Worm (Caenorhabditis elegans) whole organism, L2 larva: ENCODE data around the gene Y54E2A.8.

ENCODE experiments used
- C34F6.9 ChIP-seq: fragments of 150-350 bp; optimal IDR thresholded peaks from 2 replicates; lab custom pipeline; 2014; ENCODE audit warnings: missing biosample characterization, missing genetic modification characterization
- F13H6.1 ChIP-seq: sonication (generic microtip); optimal IDR thresholded peaks from 2 replicates; lab custom pipeline; 2016; ENCODE audit warnings: missing genetic modification characterization, missing compliant biosample characterization
- Y55F3AM.14 ChIP-seq: fragments of 200-800 bp; sonication (Bioruptor generic); optimal IDR thresholded peaks from 2 replicates; lab custom pipeline; 2018; ENCODE audit warnings: mild to moderate bottlenecking, missing genetic modification characterization, missing compliant biosample characterization
- ZK546.5 ChIP-seq: sonication (generic microtip); optimal IDR thresholded peaks from 2 replicates; lab custom pipeline; 2017; ENCODE audit warnings: missing biosample characterization, missing genetic modification characterization
- alr-1 ChIP-seq: fragments of 150-350 bp; optimal IDR thresholded peaks from 2 replicates; lab custom pipeline; 2014; ENCODE audit warnings: missing biosample characterization, missing genetic modification characterization
- aly-2 ChIP-seq: fragments of 150-350 bp; optimal IDR thresholded peaks from 2 replicates; lab custom pipeline; 2014; ENCODE audit warnings: missing biosample characterization, missing genetic modification characterization
- ceh-82 ChIP-seq: fragments of 150-350 bp; optimal IDR thresholded peaks from 2 replicates; lab custom pipeline; 2014; ENCODE audit warnings: missing biosample characterization, missing genetic modification characterization
- crh-2 ChIP-seq: sonication (generic microtip); optimal IDR thresholded peaks from 2 replicates; lab custom pipeline; 2017; ENCODE audit warnings: missing biosample characterization, missing genetic modification characterization
- egl-27 ChIP-seq: sonication (generic microtip); optimal IDR thresholded peaks from 3 replicates; lab custom pipeline; 2017; ENCODE audit warnings: missing biosample characterization, missing genetic modification reagents, missing genetic modification characterization
- elt-1 ChIP-seq: fragments of 150-350 bp; optimal IDR thresholded peaks from 2 replicates; lab custom pipeline; 2014; ENCODE audit warnings: missing biosample characterization, missing genetic modification characterization
- fos-1 ChIP-seq: fragments of 150-350 bp; optimal IDR thresholded peaks from 2 replicates; lab custom pipeline; 2014; ENCODE audit warnings: missing biosample characterization, missing genetic modification characterization
- gmeb-1 ChIP-seq: fragments of 150-350 bp; optimal IDR thresholded peaks from 2 replicates; lab custom pipeline; 2014; ENCODE audit warnings: missing biosample characterization, missing genetic modification characterization
- lin-11 ChIP-seq: fragments of 150-350 bp; sonication (generic microtip); optimal IDR thresholded peaks from 2 replicates; lab custom pipeline; 2014; ENCODE audit warnings: missing biosample characterization, missing genetic modification characterization, inconsistent platforms, mixed read lengths
- lin-13 ChIP-seq: fragments of 150-350 bp; optimal IDR thresholded peaks from 2 replicates; lab custom pipeline; 2014; ENCODE audit warnings: missing biosample characterization, missing genetic modification reagents, missing genetic modification characterization
- lin-39 ChIP-seq: fragments of 150-350 bp; optimal IDR thresholded peaks from 2 replicates; lab custom pipeline; 2014; ENCODE audit warnings: missing biosample characterization, missing genetic modification reagents, missing genetic modification characterization
- lsy-2 ChIP-seq, 2 experiments: fragments of 150-350 bp in 1 of 2; sonication (generic microtip) in 1 of 2; optimal IDR thresholded peaks; 2 replicates each; lab custom pipeline; 2014 to 2017; ENCODE audit warnings: missing biosample characterization in 2 of 2, missing genetic modification characterization in 2 of 2
- mab-5 ChIP-seq: fragments of 150-350 bp; optimal IDR thresholded peaks from 2 replicates; lab custom pipeline; 2014; ENCODE audit warnings: missing biosample characterization, missing genetic modification characterization
- mbf-1 ChIP-seq: sonication (generic microtip); optimal IDR thresholded peaks from 2 replicates; lab custom pipeline; 2017; ENCODE audit warnings: missing biosample characterization, missing genetic modification characterization
- mdl-1 ChIP-seq, 2 experiments: fragments of 150-350 bp in 1 of 2; sonication (generic microtip) in 1 of 2; optimal IDR thresholded peaks; 2 replicates each; lab custom pipeline; 2017; ENCODE audit warnings: missing biosample characterization in 2 of 2, missing genetic modification characterization in 2 of 2
- nhr-11 ChIP-seq: fragments of 150-350 bp; optimal IDR thresholded peaks from 2 replicates; lab custom pipeline; 2014; ENCODE audit warnings: missing biosample characterization, missing genetic modification characterization
- nhr-12 ChIP-seq: fragments of 150-350 bp; optimal IDR thresholded peaks from 2 replicates; lab custom pipeline; 2014; ENCODE audit warnings: missing biosample characterization, missing genetic modification characterization
- nhr-129 ChIP-seq: fragments of 150-350 bp; optimal IDR thresholded peaks from 2 replicates; lab custom pipeline; 2014; ENCODE audit warnings: missing biosample characterization, missing genetic modification characterization
- nhr-21 ChIP-seq: fragments of 150-350 bp; optimal IDR thresholded peaks from 2 replicates; lab custom pipeline; 2014; ENCODE audit warnings: missing biosample characterization, missing genetic modification characterization
- nhr-23 ChIP-seq: fragments of 150-350 bp; optimal IDR thresholded peaks from 2 replicates; lab custom pipeline; 2014; ENCODE audit warnings: missing biosample characterization, missing genetic modification reagents, missing genetic modification characterization
- nhr-237 ChIP-seq: fragments of 150-350 bp; optimal IDR thresholded peaks from 2 replicates; lab custom pipeline; 2014; ENCODE audit warnings: missing biosample characterization, missing genetic modification characterization
- nhr-25 ChIP-seq: fragments of 150-350 bp; sonication (generic microtip); optimal IDR thresholded peaks from 3 replicates; lab custom pipeline; 2014; ENCODE audit warnings: missing biosample characterization, missing genetic modification characterization
- nhr-6 ChIP-seq: fragments of 150-350 bp; optimal IDR thresholded peaks from 2 replicates; lab custom pipeline; 2014; ENCODE audit warnings: missing biosample characterization, missing genetic modification characterization
- nhr-77 ChIP-seq: fragments of 150-350 bp; optimal IDR thresholded peaks from 2 replicates; lab custom pipeline; 2014; ENCODE audit warnings: missing biosample characterization, missing genetic modification characterization
- sem-4 ChIP-seq: fragments of 150-350 bp; optimal IDR thresholded peaks from 2 replicates; lab custom pipeline; 2014; ENCODE audit warnings: missing biosample characterization, missing genetic modification reagents, missing genetic modification characterization
- skn-1 ChIP-seq: sonication (generic microtip); optimal IDR thresholded peaks from 2 replicates; lab custom pipeline; 2017; ENCODE audit warnings: missing biosample characterization, missing genetic modification characterization
- sma-3 ChIP-seq: sonication (generic microtip); optimal IDR thresholded peaks from 2 replicates; lab custom pipeline; 2016; ENCODE audit warnings: missing genetic modification reagents, missing genetic modification characterization, missing compliant biosample characterization
- sma-9 ChIP-seq, 2 experiments: fragments of 150-350 bp in 1 of 2; sonication (generic microtip) in 1 of 2; optimal IDR thresholded peaks; 2 replicates each; lab custom pipeline; 2014 to 2016; ENCODE audit warnings: missing genetic modification characterization in 2 of 2, mild to moderate bottlenecking in 1 of 2, missing biosample characterization in 1 of 2, missing compliant biosample characterization in 1 of 2, missing genetic modification reagents in 1 of 2, moderate library complexity in 1 of 2
- snpc-4 ChIP-seq: fragments of 150-350 bp; optimal IDR thresholded peaks from 2 replicates; lab custom pipeline; 2014; ENCODE audit warnings: missing biosample characterization, missing genetic modification characterization
- unc-39 ChIP-seq: fragments of 150-350 bp; optimal IDR thresholded peaks from 2 replicates; lab custom pipeline; 2014; ENCODE audit warnings: missing biosample characterization, missing genetic modification characterization
- unc-55 ChIP-seq: fragments of 150-350 bp; sonication (generic microtip); optimal IDR thresholded peaks from 3 replicates; lab custom pipeline; 2014; ENCODE audit warnings: missing biosample characterization, missing genetic modification reagents, missing genetic modification characterization
- unc-62 ChIP-seq: fragments of 150-350 bp; optimal IDR thresholded peaks from 2 replicates; lab custom pipeline; 2014; ENCODE audit warnings: missing biosample characterization, missing genetic modification reagents, missing genetic modification characterization
- zag-1 ChIP-seq: fragments of 150-350 bp; optimal IDR thresholded peaks from 2 replicates; lab custom pipeline; 2014; ENCODE audit warnings: missing biosample characterization, missing genetic modification characterization
- ztf-1 ChIP-seq: fragments of 200-800 bp; sonication (Bioruptor generic); conservative IDR thresholded peaks from 2 replicates; pipeline ENCODE4 v1.3.6; 2022; ENCODE audit warnings: missing genetic modification characterization, missing compliant biosample characterization
- ztf-11 ChIP-seq: sonication (generic microtip); optimal IDR thresholded peaks from 2 replicates; lab custom pipeline; 2017; ENCODE audit warnings: missing biosample characterization, missing genetic modification characterization
- ztf-4 ChIP-seq: fragments of 150-350 bp; optimal IDR thresholded peaks from 2 replicates; lab custom pipeline; 2014; ENCODE audit warnings: missing biosample characterization, missing genetic modification characterization

Y54E2A.8 gene

ce11 chrII:14822419-14822818 lies 44.3 kb downstream of the Y54E2A.8 start (continued):
- TF ChIP-seq nhr-129 (tag; lab: Kevin White, UChicago) (peak; percentile 76), nhr-23 (tag; lab: Kevin White, UChicago) (no peak), ztf-1 (GFP tag; lab: Robert Waterston, UW) (no peak), C34F6.9 (tag; lab: Kevin White, UChicago) (peak; percentile 40), F13H6.1 (tag; lab: Kevin White, UChicago) (peak; percentile 86), zag-1 (no peak), nhr-12 (tag; lab: Kevin White, UChicago) (no peak), gmeb-1 (tag; lab: Kevin White, UChicago) (peak; percentile 76), egl-27 (peak; percentile 39), unc-55 (GFP tag; lab: Kevin White, UChicago) (no peak), fos-1 (tag; lab: Kevin White, UChicago) (peak; percentile 75), unc-62 (GFP tag; lab: Kevin White, UChicago) (no peak), unc-39 (tag; lab: Kevin White, UChicago) (no peak), snpc-4 (tag; lab: Kevin White, UChicago) (peak; percentile 0)

- no peak for TF ChIP-seq unc-62 (GFP tag; lab: Kevin White, UChicago)
- TF ChIP-seq ztf-11, result no peak
- TF ChIP-seq skn-1 (tag; lab: Kevin White, UChicago), result no peak
- no peak for TF ChIP-seq aly-2 (tag; lab: Kevin White, UChicago)
- TF ChIP-seq nhr-6 (tag; lab: Kevin White, UChicago), result no peak
- TF ChIP-seq nhr-11 (tag; lab: Kevin White, UChicago), result no peak
- TF ChIP-seq nhr-21, result peak; percentile 68
- TF ChIP-seq mbf-1, result no peak
- TF ChIP-seq lsy-2 (tag; optimal IDR thresholded peaks at IDR 0.05; lab: Kevin White, UChicago), result no peak
- TF ChIP-seq sma-9 (GFP tag; optimal IDR thresholded peaks at IDR 0.05; lab: Kevin White, UChicago), result peak; percentile 36
- TF ChIP-seq sma-9 (tag; optimal IDR thresholded peaks at IDR 0.05; lab: Kevin White, UChicago), result no peak
- no peak for TF ChIP-seq zag-1
- TF ChIP-seq sem-4 (tag; lab: Kevin White, UChicago), result no peak
- no peak for TF ChIP-seq lin-13 (GFP tag; lab: Kevin White, UChicago)
- TF ChIP-seq nhr-25 (tag; lab: Kevin White, UChicago), result no peak
- TF ChIP-seq Y55F3AM.14 (GFP tag; lab: Kevin White, UChicago), result no peak
- TF ChIP-seq sma-3, result no peak
- TF ChIP-seq ztf-1 (GFP tag; lab: Robert Waterston, UW), result no peak
- no peak for TF ChIP-seq mdl-1 (tag; optimal IDR thresholded peaks at IDR 0.05; lab: Kevin White, UChicago)
- no peak for TF ChIP-seq ztf-4
- no peak for TF ChIP-seq unc-39 (tag; lab: Kevin White, UChicago)
- no peak for TF ChIP-seq egl-27
- TF ChIP-seq ZK546.5 (tag; lab: Kevin White, UChicago), result no peak
- no peak for TF ChIP-seq alr-1 (tag; lab: Kevin White, UChicago)
- TF ChIP-seq lin-11 (tag; lab: Kevin White, UChicago), result no peak
- TF ChIP-seq fos-1 (tag; lab: Kevin White, UChicago), result peak; percentile 1
- TF ChIP-seq nhr-77 (tag; lab: Kevin White, UChicago), result no peak
Measured at ce11 chrII:14825413-14825812, 47.3 kb downstream of the Y54E2A.8 start.

- TF ChIP-seq mab-5 (no peak), zag-1 (no peak), ZK546.5 (tag; lab: Kevin White, UChicago) (no peak), crh-2 (no peak), lin-39 (tag; lab: Kevin White, UChicago) (no peak), aly-2 (tag; lab: Kevin White, UChicago) (no peak), nhr-25 (tag; lab: Kevin White, UChicago) (no peak), sma-9 (GFP tag; optimal IDR thresholded peaks at IDR 0.05; lab: Kevin White, UChicago) (no peak), sma-9 (tag; optimal IDR thresholded peaks at IDR 0.05; lab: Kevin White, UChicago) (no peak), ztf-1 (GFP tag; lab: Robert Waterston, UW) (no peak), sma-3 (no peak), mdl-1 (tag; optimal IDR thresholded peaks at IDR 0.05; lab: Kevin White, UChicago) (no peak), nhr-237 (tag; lab: Kevin White, UChicago) (no peak), ceh-82 (tag; lab: Kevin White, UChicago) (no peak), lin-11 (tag; lab: Kevin White, UChicago) (no peak), ztf-11 (no peak), elt-1 (tag; lab: Kevin White, UChicago) (no peak), C34F6.9 (tag; lab: Kevin White, UChicago) (no peak)
Measured at ce11 chrII:14832055-14832454, 53.9 kb downstream of the Y54E2A.8 start.
